Fruit fly (Drosophila melanogaster) whole organism, embryonic: ENCODE measurements around the gene g.

Experiments used
- CG10979 ChIP-seq: fragments of 200-800 bp; sonication (Bioruptor generic); optimal IDR thresholded peaks from 2 replicates; lab custom pipeline; 2018; ENCODE audit warnings: missing biosample characterization, mild to moderate bottlenecking, missing genetic modification characterization, moderate library complexity
- CG11247 ChIP-seq: fragments of 200-800 bp; sonication (Bioruptor generic); IDR thresholded peaks from 2 replicates; pipeline ENCODE4 v1.3.6; 2022; ENCODE audit warnings: missing biosample characterization, missing genetic modification characterization
- CG5953 ChIP-seq: fragments of 200-800 bp; sonication (Bioruptor generic); IDR thresholded peaks from 2 replicates; pipeline ENCODE4 v1.3.6; 2022; ENCODE audit warnings: missing biosample characterization, missing genetic modification characterization
- HLH54F ChIP-seq: fragments of 200-800 bp; sonication (Bioruptor generic); optimal IDR thresholded peaks from 3 replicates; lab custom pipeline; 2016; ENCODE audit warnings: missing biosample characterization, missing genetic modification characterization
- tll ChIP-seq, 2 experiments: fragments of 200-800 bp in 1 of 2; fragments of >200 bp in 1 of 2; sonication (Bioruptor generic) in 1 of 2; optimal IDR thresholded peaks; 2 replicates each; lab custom pipeline; 2017 to 2019; ENCODE audit warnings: missing biosample characterization in 2 of 2, missing genetic modification characterization in 2 of 2, mild to moderate bottlenecking in 1 of 2, moderate library complexity in 1 of 2

DNA sequence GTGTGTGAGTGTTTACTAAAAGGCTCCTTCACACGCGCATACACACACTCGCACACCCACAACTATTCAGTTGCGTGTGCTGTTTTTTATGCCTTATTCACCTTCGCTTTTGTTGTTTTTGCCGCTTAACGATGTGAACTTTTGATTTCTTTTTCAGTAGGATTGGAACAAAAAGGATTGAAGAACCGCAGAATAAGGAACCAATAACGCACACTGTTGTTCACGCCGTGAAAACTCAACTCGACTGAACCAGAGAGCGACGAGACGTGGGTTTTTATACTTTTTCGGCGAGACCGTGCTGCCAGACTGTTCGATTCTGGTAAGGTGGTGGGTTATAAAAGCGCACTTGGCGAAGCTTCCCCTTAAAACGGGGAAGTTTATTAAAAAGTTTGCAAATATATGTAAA lies 19.1 kb upstream of the g start, which contains the start of gene Pdcd4:
- TF ChIP-seq HLH54F (GFP tag; lab: Kevin White, UChicago) (no peak), CG5953 (no peak), CG11247 (no peak), tll (GFP tag; optimal IDR thresholded peaks at IDR 0.05; lab: Kevin White, UChicago) (no peak), CG10979 (tag; lab: Kevin White, UChicago) (peak; percentile 35)
